Worm (Caenorhabditis elegans) whole organism, L4 larva: ENCODE results near the gene frpr-9.

ENCODE experiments used
- D1046.2 ChIP-seq: fragments of 200-800 bp; sonication (Bioruptor generic); IDR thresholded peaks from 2 replicates; pipeline ENCODE4 v1.3.6; 2022; ENCODE audit warnings: missing genetic modification characterization, missing compliant biosample characterization
- F44E2.7 ChIP-seq: fragments of 200-800 bp; sonication (Bioruptor generic); IDR thresholded peaks from 2 replicates; pipeline ENCODE4 v2.1.2; 2022; ENCODE audit warnings: missing genetic modification characterization, missing compliant biosample characterization
- F49E8.2 ChIP-seq: sonication (generic microtip); optimal IDR thresholded peaks from 2 replicates; lab custom pipeline; 2016; ENCODE audit warnings: missing compliant biosample characterization, mild to moderate bottlenecking, missing genetic modification characterization, borderline replicate concordance
- T26A8.4 ChIP-seq: fragments of 200-800 bp; sonication (Bioruptor generic); IDR thresholded peaks from 2 replicates; pipeline ENCODE4 v1.3.6; 2022; ENCODE audit warnings: missing genetic modification characterization, missing compliant biosample characterization
- Y105C5A.15 ChIP-seq: fragments of 200-800 bp; sonication (Bioruptor generic); IDR thresholded peaks from 2 replicates; pipeline ENCODE4 v1.3.6; 2022; ENCODE audit warnings: missing genetic modification characterization, missing compliant biosample characterization
- aly-2 ChIP-seq: sonication (generic microtip); optimal IDR thresholded peaks from 2 replicates; lab custom pipeline; 2018; ENCODE audit warnings: missing biosample characterization, missing genetic modification characterization
- ceh-32 ChIP-seq: sonication (generic microtip); optimal IDR thresholded peaks from 2 replicates; lab custom pipeline; 2016; ENCODE audit warnings: mild to moderate bottlenecking, missing genetic modification characterization, missing compliant biosample characterization; ENCODE audit not compliant: poor library complexity
- ceh-62 ChIP-seq: sonication (generic microtip); optimal IDR thresholded peaks from 2 replicates; lab custom pipeline; 2017; ENCODE audit warnings: missing biosample characterization, missing genetic modification characterization
- ceh-82 ChIP-seq: sonication (generic microtip); optimal IDR thresholded peaks from 2 replicates; lab custom pipeline; 2017; ENCODE audit warnings: missing biosample characterization, missing genetic modification characterization
- cey-2 ChIP-seq: sonication (generic microtip); optimal IDR thresholded peaks from 3 replicates; lab custom pipeline; 2017; ENCODE audit warnings: missing genetic modification characterization, mild to moderate bottlenecking, missing compliant biosample characterization, antibody characterized with exemption, borderline replicate concordance; ENCODE audit not compliant: insufficient read depth
- daf-12 ChIP-seq: fragments of 150-350 bp; optimal IDR thresholded peaks from 2 replicates; lab custom pipeline; 2014; ENCODE audit warnings: missing biosample characterization, missing genetic modification reagents, missing genetic modification characterization
- daf-16 ChIP-seq, 3 experiments: sonication (generic microtip); optimal IDR thresholded peaks; 2 replicates each; lab custom pipeline; 2016 to 2017; ENCODE audit warnings: missing genetic modification characterization in 3 of 3, missing genetic modification reagents in 3 of 3, mild to moderate bottlenecking in 2 of 3, missing compliant biosample characterization in 2 of 3, missing biosample characterization in 1 of 3, moderate library complexity in 1 of 3
- dmd-6 ChIP-seq: fragments of 200-800 bp; sonication (Bioruptor generic); IDR thresholded peaks from 2 replicates; pipeline ENCODE4 v1.3.6; 2022; ENCODE audit warnings: missing genetic modification reagents, missing genetic modification characterization, missing compliant biosample characterization
- dmd-9 ChIP-seq: fragments of 200-800 bp; sonication (Bioruptor generic); IDR thresholded peaks from 2 replicates; pipeline ENCODE4 v1.3.6; 2022; ENCODE audit warnings: missing genetic modification reagents, missing genetic modification characterization, missing compliant biosample characterization
- duxl-1 ChIP-seq: sonication (generic microtip); optimal IDR thresholded peaks from 2 replicates; lab custom pipeline; 2016; ENCODE audit warnings: mild to moderate bottlenecking, missing genetic modification characterization, moderate library complexity, missing compliant biosample characterization; ENCODE audit not compliant: poor library complexity
- dve-1 ChIP-seq: sonication (generic microtip); optimal IDR thresholded peaks from 2 replicates; lab custom pipeline; 2017; ENCODE audit warnings: antibody characterized with exemption, mild to moderate bottlenecking, missing genetic modification characterization, missing compliant biosample characterization; ENCODE audit not compliant: insufficient read depth
- egl-43 ChIP-seq: fragments of 200-800 bp; sonication (Bioruptor generic); IDR thresholded peaks from 2 replicates; pipeline ENCODE4 v1.3.6; 2022; ENCODE audit warnings: missing genetic modification reagents, missing genetic modification characterization, missing compliant biosample characterization
- fos-1 ChIP-seq: fragments of 150-350 bp; optimal IDR thresholded peaks from 2 replicates; lab custom pipeline; 2014; ENCODE audit warnings: missing biosample characterization, missing genetic modification characterization
- hlh-11 ChIP-seq: fragments of 200-800 bp; sonication (Bioruptor generic); optimal IDR thresholded peaks from 2 replicates; lab custom pipeline; 2018; ENCODE audit warnings: mild to moderate bottlenecking, missing genetic modification characterization, missing compliant biosample characterization
- hlh-30 ChIP-seq: sonication (generic microtip); optimal IDR thresholded peaks from 2 replicates; lab custom pipeline; 2017; ENCODE audit warnings: antibody characterized with exemption, mild to moderate bottlenecking, missing genetic modification characterization, missing compliant biosample characterization; ENCODE audit not compliant: insufficient read depth
- hmg-1.1 ChIP-seq: fragments of 200-800 bp; sonication (Bioruptor generic); IDR thresholded peaks from 2 replicates; pipeline ENCODE4 v1.3.6; 2022; ENCODE audit warnings: missing genetic modification reagents, missing genetic modification characterization, missing compliant biosample characterization
- jun-1 ChIP-seq: fragments of 150-350 bp; optimal IDR thresholded peaks from 2 replicates; lab custom pipeline; 2014; ENCODE audit warnings: missing biosample characterization, missing genetic modification reagents, missing genetic modification characterization
- lin-15B ChIP-seq: fragments of 150-350 bp; sonication (generic microtip); optimal IDR thresholded peaks from 3 replicates; lab custom pipeline; 2014; ENCODE audit warnings: missing biosample characterization, missing genetic modification characterization
- lin-38 ChIP-seq: fragments of 200-800 bp; sonication (Bioruptor generic); IDR thresholded peaks from 2 replicates; pipeline ENCODE4 v1.3.6; 2022; ENCODE audit warnings: missing genetic modification reagents, missing genetic modification characterization, missing compliant biosample characterization
- lin-39 ChIP-seq: fragments of 150-350 bp; optimal IDR thresholded peaks from 2 replicates; lab custom pipeline; 2014; ENCODE audit warnings: missing biosample characterization, missing genetic modification reagents, missing genetic modification characterization
- lir-3 ChIP-seq: sonication (generic microtip); optimal IDR thresholded peaks from 2 replicates; lab custom pipeline; 2016; ENCODE audit warnings: mild to moderate bottlenecking, missing genetic modification characterization, missing compliant biosample characterization
- madf-5 ChIP-seq, 2 experiments: fragments of 200-800 bp; sonication (Bioruptor generic); IDR thresholded peaks; 2 replicates each; pipeline ENCODE4 v1.3.6; 2022; ENCODE audit warnings: missing compliant biosample characterization in 2 of 2, missing genetic modification characterization in 2 of 2
- mep-1 ChIP-seq: fragments of 150-350 bp; sonication (generic microtip); optimal IDR thresholded peaks from 3 replicates; lab custom pipeline; 2014; ENCODE audit warnings: missing biosample characterization, missing genetic modification characterization
- mes-2 ChIP-seq: sonication (generic microtip); optimal IDR thresholded peaks from 2 replicates; lab custom pipeline; 2016; ENCODE audit warnings: missing genotype, mild to moderate bottlenecking, missing genetic modification characterization, missing compliant biosample characterization; ENCODE audit not compliant: poor library complexity, severe bottlenecking
- nhr-102 ChIP-seq: sonication (generic microtip); optimal IDR thresholded peaks from 2 replicates; lab custom pipeline; 2016; ENCODE audit warnings: mild to moderate bottlenecking, missing genetic modification characterization, moderate library complexity, missing compliant biosample characterization
- nhr-111 ChIP-seq: fragments of 200-800 bp; sonication (Bioruptor generic); optimal IDR thresholded peaks from 2 replicates; lab custom pipeline; 2018; ENCODE audit warnings: mild to moderate bottlenecking, missing genetic modification characterization, missing compliant biosample characterization
- nhr-25 ChIP-seq: sonication (generic microtip); optimal IDR thresholded peaks from 2 replicates; lab custom pipeline; 2017; ENCODE audit warnings: missing genetic modification characterization, mild to moderate bottlenecking, missing compliant biosample characterization, antibody characterized with exemption, moderate library complexity, borderline replicate concordance; ENCODE audit not compliant: insufficient read depth
- nhr-41 ChIP-seq: fragments of 200-800 bp; sonication (Bioruptor generic); IDR thresholded peaks from 2 replicates; pipeline ENCODE4 v1.3.6; 2022; ENCODE audit warnings: missing genetic modification reagents, missing genetic modification characterization, missing compliant biosample characterization
- nhr-42 ChIP-seq: fragments of 200-800 bp; sonication (Bioruptor generic); IDR thresholded peaks from 2 replicates; pipeline ENCODE4 v1.3.6; 2022; ENCODE audit warnings: missing genetic modification characterization, missing compliant biosample characterization
- nhr-48 ChIP-seq: sonication (generic microtip); optimal IDR thresholded peaks from 2 replicates; lab custom pipeline; 2016; ENCODE audit warnings: mild to moderate bottlenecking, missing genetic modification characterization, missing compliant biosample characterization
- nhr-6 ChIP-seq: fragments of 150-350 bp; optimal IDR thresholded peaks from 2 replicates; lab custom pipeline; 2014; ENCODE audit warnings: missing biosample characterization, missing genetic modification characterization
- nhr-76 ChIP-seq: fragments of 150-350 bp; optimal IDR thresholded peaks from 2 replicates; lab custom pipeline; 2014; ENCODE audit warnings: missing biosample characterization, missing genetic modification characterization
- php-3 ChIP-seq: fragments of 200-800 bp; sonication (Bioruptor generic); IDR thresholded peaks from 2 replicates; pipeline ENCODE4 v1.3.6; 2022; ENCODE audit warnings: missing genetic modification reagents, missing genetic modification characterization, missing compliant biosample characterization
- sdz-12 ChIP-seq: fragments of 200-800 bp; sonication (Bioruptor generic); optimal IDR thresholded peaks from 2 replicates; lab custom pipeline; 2018; ENCODE audit warnings: mild to moderate bottlenecking, missing genetic modification characterization, missing compliant biosample characterization
- set-16 ChIP-seq: fragments of 200-800 bp; sonication (Bioruptor generic); IDR thresholded peaks from 2 replicates; pipeline ENCODE4 v1.3.6; 2022; ENCODE audit warnings: missing genetic modification reagents, missing genetic modification characterization, missing compliant biosample characterization
- spr-1 ChIP-seq: sonication (generic microtip); optimal IDR thresholded peaks from 2 replicates; lab custom pipeline; 2016; ENCODE audit warnings: mild to moderate bottlenecking, missing genetic modification characterization, missing compliant biosample characterization
- tag-97 ChIP-seq: fragments of 200-800 bp; sonication (Bioruptor generic); IDR thresholded peaks from 2 replicates; pipeline ENCODE4 v1.3.6; 2022; ENCODE audit warnings: missing genetic modification characterization, missing compliant biosample characterization
- tra-1 ChIP-seq: fragments of 200-800 bp; sonication (Bioruptor generic); IDR thresholded peaks from 2 replicates; pipeline ENCODE4 v1.3.6; 2022; ENCODE audit warnings: missing genetic modification reagents, missing genetic modification characterization, missing compliant biosample characterization
- unc-39 ChIP-seq: sonication (generic microtip); optimal IDR thresholded peaks from 2 replicates; lab custom pipeline; 2017; ENCODE audit warnings: missing biosample characterization, missing genetic modification characterization
- zip-11 ChIP-seq: fragments of 200-800 bp; sonication (Bioruptor generic); IDR thresholded peaks from 2 replicates; pipeline ENCODE4 v1.3.6; 2022; ENCODE audit warnings: missing genetic modification characterization, missing compliant biosample characterization
- zip-2 ChIP-seq: fragments of 150-350 bp; optimal IDR thresholded peaks from 2 replicates; lab custom pipeline; 2014; ENCODE audit warnings: missing biosample characterization, missing genetic modification characterization
- ztf-11 ChIP-seq: fragments of 150-350 bp; optimal IDR thresholded peaks from 2 replicates; lab custom pipeline; 2014; ENCODE audit warnings: missing biosample characterization, missing genetic modification characterization

frpr-9 gene

ce11 chrV:10967594-10968273 lies 24.2 kb upstream of the frpr-9 start (continued):
- no peak for TF ChIP-seq mes-2 (tag; lab: Kevin White, UChicago)
- no peak for TF ChIP-seq duxl-1 (tag; lab: Kevin White, UChicago)
- TF ChIP-seq ztf-11: no peak
- TF ChIP-seq fos-1 (tag; lab: Kevin White, UChicago): no peak
- TF ChIP-seq nhr-6: no peak
- TF ChIP-seq set-16 (GFP tag; lab: Robert Waterston, UW): no peak
- TF ChIP-seq dmd-6 (GFP tag; lab: Robert Waterston, UW): peak; percentile 99
- no peak for TF ChIP-seq lin-38 (GFP tag; lab: Robert Waterston, UW)
- TF ChIP-seq hlh-30 (tag; lab: Kevin White, UChicago): no peak
- no peak for TF ChIP-seq nhr-111 (GFP tag; lab: Kevin White, UChicago)
- TF ChIP-seq T26A8.4: peak; percentile 15; the same call in 1 of the 2 replicates
- no peak for TF ChIP-seq jun-1
- TF ChIP-seq nhr-48 (tag; lab: Kevin White, UChicago): peak; percentile 60
- TF ChIP-seq cey-2 (tag; lab: Kevin White, UChicago): no peak
- no peak for TF ChIP-seq nhr-102
- TF ChIP-seq lin-15B (tag; lab: Kevin White, UChicago): no peak
- TF ChIP-seq D1046.2 (GFP tag; lab: Robert Waterston, UW): no peak
- no peak for TF ChIP-seq ceh-82 (tag; lab: Kevin White, UChicago)
- no peak for TF ChIP-seq ceh-62 (tag; lab: Kevin White, UChicago)
- TF ChIP-seq lir-3 (tag; lab: Kevin White, UChicago): no peak
- peak; percentile 74 for TF ChIP-seq hlh-11 (tag; lab: Kevin White, UChicago)
- TF ChIP-seq nhr-42: no peak
- no peak for TF ChIP-seq unc-39 (tag; lab: Kevin White, UChicago)
- no peak for TF ChIP-seq nhr-41 (GFP tag; lab: Robert Waterston, UW)
- TF ChIP-seq dmd-9 (GFP tag; lab: Robert Waterston, UW): no peak
- no peak for TF ChIP-seq dve-1 (tag; lab: Kevin White, UChicago)
- no peak for TF ChIP-seq zip-11
- TF ChIP-seq mep-1 (tag; lab: Kevin White, UChicago): no peak
- TF ChIP-seq nhr-25 (tag; lab: Kevin White, UChicago): no peak
- TF ChIP-seq zip-2: no peak
- TF ChIP-seq egl-43 (GFP tag; lab: Robert Waterston, UW): no peak
- TF ChIP-seq sdz-12: no peak
- no peak for TF ChIP-seq daf-12 (tag; lab: Kevin White, UChicago)
- TF ChIP-seq tag-97 (GFP tag; lab: Robert Waterston, UW): no peak
- 0 out of 2 replicates have a peak, but pooled peaks have one; percentile 27 for TF ChIP-seq php-3 (GFP tag; lab: Robert Waterston, UW)
- no peak for TF ChIP-seq nhr-76 (tag; lab: Kevin White, UChicago)

DNA sequence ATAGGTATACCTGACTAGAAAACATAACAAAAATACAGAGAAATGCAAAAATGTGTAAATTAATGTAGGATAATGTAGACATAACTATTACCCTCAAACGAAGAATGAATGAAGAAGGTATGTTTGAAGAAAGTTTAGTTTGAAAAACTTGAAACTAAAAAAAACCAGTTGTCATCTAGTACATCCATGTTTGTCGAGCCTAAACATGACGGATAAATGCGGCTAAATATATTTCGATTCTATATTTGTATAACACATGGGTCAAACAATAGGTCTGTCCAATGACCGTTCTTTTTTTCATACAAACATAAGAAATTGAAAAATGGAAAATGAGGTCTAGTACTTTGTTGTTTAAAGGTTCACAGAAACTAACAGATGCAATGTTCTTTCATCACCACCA lies 21.8 kb upstream of the frpr-9 start, which contains the start of gene F17C11.22:
Gene F17C11.22, minus strand, starts transcription at position 101 of the 400 bp plus-strand sequence.
- TF ChIP-seq cey-2 (tag; lab: Kevin White, UChicago): no peak
- TF ChIP-seq madf-5 (GFP tag; IDR thresholded peaks at IDR 0.05; lab: Robert Waterston, UW): no peak
- no peak for TF ChIP-seq ztf-11
- TF ChIP-seq nhr-111 (GFP tag; lab: Kevin White, UChicago): no peak

DNA sequence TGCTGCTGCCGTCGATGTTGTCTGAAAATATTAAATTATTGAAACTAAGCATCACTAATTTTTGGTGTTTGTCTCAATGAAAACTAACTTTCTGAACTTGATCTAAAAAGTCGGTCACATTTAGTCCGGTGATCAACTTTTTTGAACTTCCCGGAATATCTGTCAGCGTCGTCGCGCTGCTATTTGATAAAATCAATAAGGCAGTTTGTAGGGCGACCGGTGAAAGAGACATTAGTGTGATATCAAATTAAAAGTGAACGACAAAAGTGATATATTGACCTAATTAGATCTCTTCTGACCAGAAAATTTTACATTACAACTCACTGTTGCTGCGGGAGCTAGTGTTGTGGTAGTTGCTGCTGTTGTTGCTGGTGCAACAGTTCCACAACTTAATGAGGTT lies 21.0 kb upstream of the frpr-9 start:
- no peak for TF ChIP-seq tra-1 (GFP tag; lab: Robert Waterston, UW)
- no peak for TF ChIP-seq aly-2 (tag; lab: Kevin White, UChicago)
- TF ChIP-seq lin-39 (tag; lab: Kevin White, UChicago): no peak
- no peak for TF ChIP-seq F44E2.7 (GFP tag; lab: Robert Waterston, UW)
- TF ChIP-seq F49E8.2 (tag; lab: Kevin White, UChicago): no peak
- TF ChIP-seq D1046.2 (GFP tag; lab: Robert Waterston, UW): no peak
- TF ChIP-seq Y105C5A.15 (GFP tag; lab: Robert Waterston, UW): no peak
- no peak for TF ChIP-seq lin-38 (GFP tag; lab: Robert Waterston, UW)
- TF ChIP-seq hmg-1.1 (GFP tag; lab: Robert Waterston, UW): no peak
- TF ChIP-seq spr-1 (tag; lab: Kevin White, UChicago): no peak
- no peak for TF ChIP-seq daf-16 (GFP tag; optimal IDR thresholded peaks at IDR 0.05; lab: Kevin White, UChicago)
- no peak for TF ChIP-seq daf-16 (tag; optimal IDR thresholded peaks at IDR 0.05; lab: Kevin White, UChicago)
- no peak for TF ChIP-seq ceh-32 (tag; lab: Kevin White, UChicago)
- TF ChIP-seq ztf-11: no peak
